Worm (Caenorhabditis elegans): ENCODE results near the gene cest-8.

Gene cest-8

DNA sequence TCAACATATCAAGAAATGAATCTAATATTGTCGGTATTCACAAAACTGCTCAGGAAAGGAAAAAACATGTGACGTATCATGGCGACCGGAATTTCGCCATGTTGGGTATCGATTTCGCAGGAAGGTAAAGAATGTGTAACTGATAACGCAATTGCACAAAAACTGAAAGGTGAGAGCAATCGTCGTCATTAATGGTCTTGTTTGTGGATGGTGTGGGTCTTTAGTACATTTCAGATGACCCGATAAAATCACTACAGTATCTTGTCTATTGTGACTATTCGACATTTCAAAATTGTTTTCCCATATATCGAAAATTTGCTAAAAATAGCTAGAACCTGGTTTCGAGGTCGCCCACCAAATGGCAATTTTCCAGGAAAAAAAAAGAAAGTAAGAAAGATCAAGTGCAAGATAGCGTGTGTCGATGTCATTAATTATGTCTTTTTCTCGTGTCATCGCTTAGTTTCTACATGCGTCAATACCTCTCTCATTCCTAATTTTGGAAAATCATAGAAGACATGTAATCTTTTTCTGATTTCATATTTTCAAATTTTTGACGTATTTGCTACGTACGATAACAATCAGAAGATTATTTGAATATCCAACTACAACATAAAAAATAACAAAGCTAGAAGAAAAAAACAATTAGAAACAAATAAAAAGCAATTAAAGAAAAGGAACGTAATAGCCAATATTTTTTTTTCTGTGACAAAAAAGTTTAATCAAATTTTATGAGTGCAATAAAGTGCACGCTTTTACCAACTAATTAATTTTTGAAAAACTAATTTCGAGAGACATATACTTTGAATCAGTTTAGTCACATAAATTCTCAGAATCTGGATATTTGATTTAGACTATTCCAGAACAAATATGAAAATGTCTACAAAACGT is 9.1 kb upstream of the cest-8 start:
- TF ChIP-seq nhr-77 (tag; optimal IDR thresholded peaks at IDR 0.05) (no peak), ceh-16 (tag; optimal IDR thresholded peaks at IDR 0.05) (no peak), zag-1 (tag; optimal IDR thresholded peaks at IDR 0.05) (no peak), ama-1 (optimal IDR thresholded peaks at IDR 0.05) (no peak), unc-62 (GFP tag; optimal IDR thresholded peaks at IDR 0.05) (no peak), peb-1 (tag; optimal IDR thresholded peaks at IDR 0.05) (no peak), fos-1 (tag; optimal IDR thresholded peaks at IDR 0.05) (peak; percentile 23), dmd-4 (tag; optimal IDR thresholded peaks at IDR 0.05) (no peak), lsy-2 (tag; optimal IDR thresholded peaks at IDR 0.05) (no peak), nhr-25 (tag; optimal IDR thresholded peaks at IDR 0.05) (no peak), sma-3 (GFP tag; optimal IDR thresholded peaks at IDR 0.05) (no peak), ztf-4 (tag; optimal IDR thresholded peaks at IDR 0.05) (no peak), egl-27 (tag; optimal IDR thresholded peaks at IDR 0.05) (no peak), nhr-237 (tag; optimal IDR thresholded peaks at IDR 0.05) (no peak), R02D3.7 (tag; optimal IDR thresholded peaks at IDR 0.05) (no peak), nhr-23 (tag; optimal IDR thresholded peaks at IDR 0.05) (no peak), ZK546.5 (tag; optimal IDR thresholded peaks at IDR 0.05) (no peak), C34F6.9 (tag; optimal IDR thresholded peaks at IDR 0.05) (peak; percentile 12), ztf-1 (GFP tag; conservative IDR thresholded peaks at IDR 0.05) (no peak), elt-1 (tag; optimal IDR thresholded peaks at IDR 0.05) (no peak), lin-39 (tag; optimal IDR thresholded peaks at IDR 0.05) (peak; percentile 64), nhr-21 (tag; optimal IDR thresholded peaks at IDR 0.05) (peak; percentile 15), nhr-129 (tag; optimal IDR thresholded peaks at IDR 0.05) (no peak), nhr-6 (tag; optimal IDR thresholded peaks at IDR 0.05) (no peak), skn-1 (tag; optimal IDR thresholded peaks at IDR 0.05) (no peak), gmeb-1 (tag; optimal IDR thresholded peaks at IDR 0.05) (no peak), nhr-10 (tag; optimal IDR thresholded peaks at IDR 0.05) (no peak), lin-13 (GFP tag; optimal IDR thresholded peaks at IDR 0.05) (no peak), Y55F3AM.14 (GFP tag; optimal IDR thresholded peaks at IDR 0.05) (no peak), nhr-12 (tag; optimal IDR thresholded peaks at IDR 0.05) (no peak)

DNA sequence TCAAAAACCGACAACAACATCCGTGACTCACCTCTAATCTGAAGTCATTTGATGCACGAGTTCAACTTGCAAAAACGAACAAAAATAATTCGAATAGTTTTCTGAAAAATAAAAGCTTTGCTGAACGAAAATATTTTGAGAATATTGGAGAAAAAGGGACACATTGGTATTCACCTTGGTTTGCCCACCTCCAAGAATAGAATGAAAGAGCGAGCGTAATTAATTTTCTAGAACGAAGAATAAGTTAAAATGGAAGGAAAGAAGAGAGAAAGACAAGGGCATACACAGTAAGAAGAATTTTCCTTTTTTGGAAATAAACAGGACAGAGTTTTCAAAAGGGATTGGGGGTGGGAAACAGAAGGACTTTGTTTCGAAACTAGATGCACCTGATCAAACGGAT is 6.7 kb upstream of the cest-8 start, which contains the start of gene cab-1:
Gene cab-1, minus strand, starts transcription at position 101 of the 400 bp plus-strand sequence.
- no peak for TF ChIP-seq aly-2 (tag; optimal IDR thresholded peaks at IDR 0.05)
- no peak for TF ChIP-seq peb-1 (tag; optimal IDR thresholded peaks at IDR 0.05)
- TF ChIP-seq nhr-237 (tag; optimal IDR thresholded peaks at IDR 0.05), result no peak
- TF ChIP-seq lin-11 (tag; optimal IDR thresholded peaks at IDR 0.05), result no peak
- TF ChIP-seq sma-9 (GFP tag; optimal IDR thresholded peaks at IDR 0.05), result no peak
- TF ChIP-seq sma-9 (tag; optimal IDR thresholded peaks at IDR 0.05), result no peak
- no peak for TF ChIP-seq zag-1 (tag; optimal IDR thresholded peaks at IDR 0.05)
- no peak for TF ChIP-seq ama-1 (optimal IDR thresholded peaks at IDR 0.05)
- TF ChIP-seq nhr-25 (tag; optimal IDR thresholded peaks at IDR 0.05), result no peak
- TF ChIP-seq R02D3.7 (tag; optimal IDR thresholded peaks at IDR 0.05), result no peak
- TF ChIP-seq mab-5 (tag; optimal IDR thresholded peaks at IDR 0.05), result no peak
- no peak for TF ChIP-seq nhr-21 (tag; optimal IDR thresholded peaks at IDR 0.05)
- no peak for TF ChIP-seq lin-13 (GFP tag; optimal IDR thresholded peaks at IDR 0.05)
- no peak for TF ChIP-seq C34F6.9 (tag; optimal IDR thresholded peaks at IDR 0.05)
- no peak for TF ChIP-seq ztf-4 (tag; optimal IDR thresholded peaks at IDR 0.05)
- no peak for TF ChIP-seq crh-2 (tag; optimal IDR thresholded peaks at IDR 0.05)
- TF ChIP-seq sem-4 (tag; optimal IDR thresholded peaks at IDR 0.05), result no peak
- no peak for TF ChIP-seq ztf-11 (tag; optimal IDR thresholded peaks at IDR 0.05)
- no peak for TF ChIP-seq nhr-11 (tag; optimal IDR thresholded peaks at IDR 0.05)

DNA sequence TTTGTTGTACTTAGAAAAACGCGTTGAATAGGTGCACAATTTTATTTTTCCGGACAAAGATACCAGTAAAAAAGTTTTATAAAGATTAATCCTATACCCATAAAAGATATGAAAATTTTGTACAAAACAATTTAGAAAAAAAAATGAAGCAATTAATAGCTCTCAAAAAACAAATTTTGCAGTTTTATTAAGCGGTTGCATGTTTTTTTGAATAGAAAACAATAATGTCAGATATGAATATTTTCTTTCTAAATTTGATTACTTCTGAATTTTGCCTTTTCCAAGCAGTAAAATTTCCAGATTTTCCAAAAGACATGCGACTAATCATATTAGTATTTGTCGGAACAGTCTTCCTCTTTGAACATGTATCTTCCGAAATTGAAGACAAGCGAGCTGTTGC is 2.5 kb upstream of the cest-8 start, which contains the start of gene C23H4.8:
Gene C23H4.8, plus strand, starts transcription at position 301 of the 400 bp plus-strand sequence.
- TF ChIP-seq ceh-16 (tag; optimal IDR thresholded peaks at IDR 0.05) (no peak), nhr-129 (tag; optimal IDR thresholded peaks at IDR 0.05) (no peak)

Data from whole organism, L2 larva.